Worm (Caenorhabditis elegans) whole organism, L3 larva: ENCODE results near the gene K04C2.3.

Experiments used
- aly-2 ChIP-seq: fragments of 150-350 bp; optimal IDR thresholded peaks from 2 replicates; lab custom pipeline; 2014; ENCODE audit warnings: missing biosample characterization, missing genetic modification characterization
- ceh-82 ChIP-seq: fragments of 150-350 bp; optimal IDR thresholded peaks from 2 replicates; lab custom pipeline; 2014; ENCODE audit warnings: missing biosample characterization, missing genetic modification characterization
- jun-1 ChIP-seq: fragments of 150-350 bp; optimal IDR thresholded peaks from 2 replicates; lab custom pipeline; 2014; ENCODE audit warnings: missing biosample characterization, missing genetic modification reagents, missing genetic modification characterization
- lin-15B ChIP-seq: fragments of 150-350 bp; optimal IDR thresholded peaks from 2 replicates; lab custom pipeline; 2014; ENCODE audit warnings: missing biosample characterization, missing genetic modification characterization
- lin-39 ChIP-seq: fragments of 150-350 bp; optimal IDR thresholded peaks from 2 replicates; lab custom pipeline; 2018; ENCODE audit warnings: missing biosample characterization, missing genetic modification reagents, missing genetic modification characterization
- nhr-43 ChIP-seq: sonication (generic microtip); optimal IDR thresholded peaks from 2 replicates; lab custom pipeline; 2016; ENCODE audit warnings: mild to moderate bottlenecking, missing genetic modification characterization, missing compliant biosample characterization; ENCODE audit not compliant: poor library complexity, severe bottlenecking
- nhr-67 ChIP-seq: fragments of 150-350 bp; optimal IDR thresholded peaks from 2 replicates; lab custom pipeline; 2014; ENCODE audit warnings: missing biosample characterization, missing genetic modification characterization
- unc-39 ChIP-seq: sonication (generic microtip); optimal IDR thresholded peaks from 4 replicates; lab custom pipeline; 2017; ENCODE audit warnings: missing biosample characterization, missing genetic modification characterization
- zag-1 ChIP-seq: fragments of 150-350 bp; optimal IDR thresholded peaks from 2 replicates; lab custom pipeline; 2014; ENCODE audit warnings: missing biosample characterization, missing genetic modification characterization
- ztf-11 ChIP-seq: fragments of 150-350 bp; optimal IDR thresholded peaks from 2 replicates; lab custom pipeline; 2014; ENCODE audit warnings: missing biosample characterization, missing genetic modification characterization
- ztf-4 ChIP-seq: fragments of 150-350 bp; optimal IDR thresholded peaks from 2 replicates; lab custom pipeline; 2014; ENCODE audit warnings: missing biosample characterization, missing genetic modification characterization

DNA sequence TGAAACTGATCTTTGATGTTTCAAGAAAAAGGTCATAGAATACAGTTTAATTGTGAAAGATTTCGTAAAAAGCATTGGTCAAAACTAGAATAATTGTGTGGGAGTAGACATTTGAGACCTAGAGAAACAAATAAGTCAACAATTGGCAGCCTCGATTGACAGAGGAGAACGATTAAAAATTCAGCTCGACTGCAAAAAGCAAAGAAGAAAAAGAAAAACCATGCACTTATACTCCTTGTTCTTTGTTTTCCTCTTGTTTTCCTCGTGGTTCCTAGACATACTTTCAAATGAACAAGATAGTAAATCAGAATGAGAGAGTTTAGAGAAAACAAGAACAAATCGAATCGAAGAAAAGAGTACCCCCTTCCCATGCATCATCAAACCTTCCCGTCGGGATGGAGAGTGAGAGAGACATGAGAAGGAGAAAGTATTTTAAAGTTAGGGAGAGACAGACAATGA lies 15.5 kb upstream of the K04C2.3 start:
- peak; percentile 29 for TF ChIP-seq lin-15B (tag; lab: Kevin White, UChicago)
- TF ChIP-seq lin-39, result no peak
- TF ChIP-seq unc-39 (tag; lab: Kevin White, UChicago), result no peak
- TF ChIP-seq zag-1 (tag; lab: Kevin White, UChicago), result no peak
- TF ChIP-seq nhr-67 (tag; lab: Kevin White, UChicago), result no peak
- TF ChIP-seq nhr-43, result no peak
- TF ChIP-seq ceh-82 (tag; lab: Kevin White, UChicago), result no peak
- TF ChIP-seq aly-2 (tag; lab: Kevin White, UChicago), result no peak
- peak; percentile 81 for TF ChIP-seq jun-1
- TF ChIP-seq ztf-11 (tag; lab: Kevin White, UChicago), result no peak
- no peak for TF ChIP-seq ztf-4 (tag; lab: Kevin White, UChicago)
